Fruit fly (Drosophila melanogaster) Kc167 (cell line): ENCODE results near the gene grnd.

Source experiments
- insv ChIP-seq: fragments of >200 bp; optimal IDR thresholded peaks from 3 replicates; lab custom pipeline; 2018; ENCODE audit warnings: missing external identifiers
- psq ChIP-seq: fragments of >200 bp; optimal IDR thresholded peaks from 2 replicates; lab custom pipeline; 2017; ENCODE audit warnings: missing external identifiers

DNA sequence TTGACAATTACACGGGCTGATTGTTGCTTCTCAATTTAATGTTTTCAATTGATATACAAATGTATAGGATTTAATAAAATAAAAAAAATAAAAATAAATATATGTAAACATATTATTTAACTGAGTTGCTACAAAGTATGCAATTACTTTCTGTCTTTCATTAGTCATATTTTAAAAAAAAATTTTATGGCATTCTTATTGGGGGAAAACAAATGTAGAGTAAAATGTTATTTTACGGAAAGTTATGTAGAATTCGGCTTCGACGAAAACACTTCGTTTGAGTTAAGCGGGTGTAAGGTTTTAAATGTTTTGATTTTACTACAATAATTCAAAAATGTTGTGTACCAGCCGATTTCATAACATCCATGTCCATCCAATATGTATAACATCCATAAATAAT lies 28.2 kb downstream of the grnd start:
- no peak for TF ChIP-seq insv (lab: Kevin White, UChicago)
- no peak for TF ChIP-seq psq
